Worm (Caenorhabditis elegans): ENCODE measurements around the gene C11E4.8.

C11E4.8 gene

ce11 chrX:9680119-9680682 lies 60.0 kb downstream of the C11E4.8 start, which contains the start of gene ifp-1:
Gene ifp-1 (minus strand): TSS chrX:9680169.
- no peak for TF ChIP-seq mdl-1 (tag; optimal IDR thresholded peaks at IDR 0.05)
- TF ChIP-seq ztf-11 (tag; optimal IDR thresholded peaks at IDR 0.05): no peak
- TF ChIP-seq skn-1 (tag; optimal IDR thresholded peaks at IDR 0.05): no peak
- peak; percentile 11 for TF ChIP-seq nhr-20 (tag; optimal IDR thresholded peaks at IDR 0.05)
- no peak for TF ChIP-seq blmp-1 (tag; optimal IDR thresholded peaks at IDR 0.05)
- TF ChIP-seq hlh-17 (GFP tag; optimal IDR thresholded peaks at IDR 0.05; ENCODE audit: borderline replicate concordance): no peak
- TF ChIP-seq lin-35 (GFP tag; optimal IDR thresholded peaks at IDR 0.05): peak in 1 of 2 experiments; percentile 24
- peak; percentile 92 for TF ChIP-seq elt-2 (tag; optimal IDR thresholded peaks at IDR 0.05)
- no peak for TF ChIP-seq mep-1 (tag; optimal IDR thresholded peaks at IDR 0.05)
- TF ChIP-seq elt-3 (tag; optimal IDR thresholded peaks at IDR 0.05): no peak
